Worm (Caenorhabditis elegans): ENCODE measurements around the gene bca-1.
A peak's percentile ranks its signal among the peaks of the same experiment; 100 is the strongest.

The bca-1 gene

ce11 chrX:6251947-6252617 lies 47.5 kb upstream of the bca-1 start (continued):
- TF ChIP-seq unc-42 (tag; optimal IDR thresholded peaks at IDR 0.05), result peak; percentile 33
- TF ChIP-seq ceh-9 (tag; optimal IDR thresholded peaks at IDR 0.05), result no peak
- no peak for TF ChIP-seq ceh-14 (tag; optimal IDR thresholded peaks at IDR 0.05)
- no peak for TF ChIP-seq unc-3 (GFP tag; conservative IDR thresholded peaks at IDR 0.05)
- TF ChIP-seq unc-3 (tag; optimal IDR thresholded peaks at IDR 0.05), result no peak
- TF ChIP-seq tbx-7 (tag; optimal IDR thresholded peaks at IDR 0.05), result no peak
- no peak for TF ChIP-seq fkh-10 (GFP tag; optimal IDR thresholded peaks at IDR 0.05)
- TF ChIP-seq hlh-15 (tag; optimal IDR thresholded peaks at IDR 0.05), result no peak
- TF ChIP-seq C08G9.2 (tag; optimal IDR thresholded peaks at IDR 0.05), result no peak
- no peak for TF ChIP-seq odd-2 (tag; optimal IDR thresholded peaks at IDR 0.05)
- no peak for TF ChIP-seq ceh-19 (GFP tag; optimal IDR thresholded peaks at IDR 0.05)
- peak; percentile 15 for TF ChIP-seq hlh-13 (GFP tag; optimal IDR thresholded peaks at IDR 0.05)
- TF ChIP-seq dve-1 (tag; optimal IDR thresholded peaks at IDR 0.05), result peak; percentile 16
- TF ChIP-seq T23F11.4 (GFP tag; optimal IDR thresholded peaks at IDR 0.05), result no peak
- TF ChIP-seq ahr-1 (tag; optimal IDR thresholded peaks at IDR 0.05), result no peak
- no peak for TF ChIP-seq ztf-16 (tag; optimal IDR thresholded peaks at IDR 0.05)
- no peak for TF ChIP-seq pax-1 (tag; optimal IDR thresholded peaks at IDR 0.05)
- TF ChIP-seq ref-2 (tag; optimal IDR thresholded peaks at IDR 0.05), result peak; percentile 53
- TF ChIP-seq nfya-1 (tag; optimal IDR thresholded peaks at IDR 0.05), result peak; percentile 21
- no peak for TF ChIP-seq C38D4.7 (GFP tag; optimal IDR thresholded peaks at IDR 0.05)
- TF ChIP-seq ceh-24 (tag; optimal IDR thresholded peaks at IDR 0.05), result no peak
- TF ChIP-seq ceh-18 (tag; optimal IDR thresholded peaks at IDR 0.05), result peak; percentile 38
- no peak for TF ChIP-seq elt-2 (tag; optimal IDR thresholded peaks at IDR 0.05)
- no peak for TF ChIP-seq ceh-30 (tag; optimal IDR thresholded peaks at IDR 0.05)
- TF ChIP-seq ceh-48 (tag; optimal IDR thresholded peaks at IDR 0.05), result no peak
- no peak for TF ChIP-seq dmd-4 (tag; optimal IDR thresholded peaks at IDR 0.05; ENCODE audit: borderline replicate concordance)
- TF ChIP-seq pros-1 (tag; optimal IDR thresholded peaks at IDR 0.05), result peak; percentile 59
- no peak for TF ChIP-seq pag-3 (tag; optimal IDR thresholded peaks at IDR 0.05; ENCODE audit: borderline replicate concordance)
- TF ChIP-seq nhr-11 (tag; optimal IDR thresholded peaks at IDR 0.05), result no peak
- TF ChIP-seq gmeb-2 (tag; optimal IDR thresholded peaks at IDR 0.05), result peak; percentile 37
- TF ChIP-seq fkh-6 (tag; optimal IDR thresholded peaks at IDR 0.05), result peak; percentile 32
- TF ChIP-seq ttx-3 (tag; optimal IDR thresholded peaks at IDR 0.05), result no peak
- no peak for TF ChIP-seq unc-55 (GFP tag; optimal IDR thresholded peaks at IDR 0.05)
- no peak for TF ChIP-seq K09A11.1 (tag; optimal IDR thresholded peaks at IDR 0.05; ENCODE audit: insufficient read depth)
- TF ChIP-seq ceh-22 (tag; optimal IDR thresholded peaks at IDR 0.05), result no peak
- TF ChIP-seq ceh-31 (tag; optimal IDR thresholded peaks at IDR 0.05), result peak; percentile 54
- TF ChIP-seq pha-2 (tag; optimal IDR thresholded peaks at IDR 0.05), result no peak
- TF ChIP-seq lim-6 (tag; optimal IDR thresholded peaks at IDR 0.05), result no peak
- TF ChIP-seq F13H6.1 (tag; optimal IDR thresholded peaks at IDR 0.05), result peak; percentile 10
- no peak for TF ChIP-seq sox-2 (GFP tag; IDR thresholded peaks at IDR 0.05)
- TF ChIP-seq sdc-2 (tag; optimal IDR thresholded peaks at IDR 0.05), result no peak
- no peak for TF ChIP-seq che-1 (tag; optimal IDR thresholded peaks at IDR 0.05)
- no peak for TF ChIP-seq ceh-45 (GFP tag; IDR thresholded peaks at IDR 0.05)

ce11 chrX:6251321-6251720 lies 46.8 kb upstream of the bca-1 start:
- no peak for TF ChIP-seq ceh-45 (GFP tag; IDR thresholded peaks at IDR 0.05)
- no peak for TF ChIP-seq sox-4 (tag; optimal IDR thresholded peaks at IDR 0.05)
- no peak for TF ChIP-seq ref-2 (tag; optimal IDR thresholded peaks at IDR 0.05)
- TF ChIP-seq F13H6.1 (tag; optimal IDR thresholded peaks at IDR 0.05), result no peak
- TF ChIP-seq hlh-13 (GFP tag; optimal IDR thresholded peaks at IDR 0.05), result no peak
- no peak for TF ChIP-seq ceh-6 (GFP tag; optimal IDR thresholded peaks at IDR 0.05)
- TF ChIP-seq nhr-232 (tag; optimal IDR thresholded peaks at IDR 0.05), result no peak
- no peak for TF ChIP-seq fkh-6 (tag; optimal IDR thresholded peaks at IDR 0.05)
- TF ChIP-seq lim-6 (tag; optimal IDR thresholded peaks at IDR 0.05), result no peak

Data from whole organism, late embryonic.